Worm (Caenorhabditis elegans) whole organism, midembryonic: ENCODE data around the gene rgs-3.

Experiments
- cog-1 ChIP-seq: sonication (generic microtip); optimal IDR thresholded peaks from 2 replicates; lab custom pipeline; 2016; ENCODE audit warnings: missing genetic modification characterization, missing compliant biosample characterization
- flt-1 ChIP-seq: fragments of 200-800 bp; sonication (Bioruptor generic); IDR thresholded peaks from 2 replicates; pipeline ENCODE4 v1.3.6; 2022; ENCODE audit warnings: missing genetic modification characterization, missing compliant biosample characterization
- med-1 ChIP-seq: sonication (generic microtip); optimal IDR thresholded peaks from 2 replicates; lab custom pipeline; 2017; ENCODE audit warnings: missing genetic modification characterization, mild to moderate bottlenecking, missing compliant biosample characterization, antibody characterized with exemption, missing genetic modification reagents; ENCODE audit not compliant: insufficient read depth

ce11 chrII:6050120-6050519, 49.5 kb upstream of the rgs-3 start, which contains the start of gene gldc-1:
- TF ChIP-seq cog-1 (no peak), flt-1 (GFP tag; lab: Robert Waterston, UW) (no peak), med-1 (GFP tag; lab: Kevin White, UChicago) (no peak)
